Worm (Caenorhabditis elegans) whole organism, L4/young adult: ENCODE results near the gene T04B2.7.

Experiments
- W03F9.2 ChIP-seq: fragments of 150-350 bp; optimal IDR thresholded peaks from 2 replicates; lab custom pipeline; 2014; ENCODE audit warnings: missing biosample characterization, missing genetic modification characterization
- dao-5 ChIP-seq: sonication (generic microtip); optimal IDR thresholded peaks from 2 replicates; lab custom pipeline; 2016; ENCODE audit warnings: missing genotype, missing genetic modification characterization, moderate library complexity, missing compliant biosample characterization
- him-1 ChIP-seq: sonication (generic microtip); optimal IDR thresholded peaks from 2 replicates; lab custom pipeline; 2016; ENCODE audit warnings: missing genotype, missing genetic modification reagents, missing genetic modification characterization, missing compliant biosample characterization

The T04B2.7 gene

ce11 chrIV:10066456-10066855, 10.4 kb upstream of the T04B2.7 start:
- TF ChIP-seq W03F9.2 (no peak), him-1 (tag; lab: Kevin White, UChicago) (no peak), dao-5 (tag; lab: Kevin White, UChicago) (no peak)

DNA sequence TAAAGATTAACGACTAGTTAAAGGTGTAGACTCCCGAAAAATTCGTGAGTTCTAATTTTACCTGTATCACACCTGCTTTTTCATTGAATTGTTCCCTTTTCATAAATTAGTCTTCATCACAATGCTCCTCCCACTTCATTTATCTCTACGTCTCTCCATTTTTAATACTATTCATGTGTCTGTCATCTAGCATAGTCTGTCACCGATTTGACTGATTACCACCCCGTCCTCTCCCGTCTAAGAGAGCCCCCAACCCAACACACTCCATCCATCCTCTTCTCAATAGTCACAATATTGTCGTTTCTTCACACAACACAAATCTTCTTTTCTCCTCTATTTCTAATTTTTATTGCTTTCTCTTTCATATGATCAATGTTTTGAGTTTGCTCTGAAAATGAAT, 9.1 kb upstream of the T04B2.7 start:
- TF ChIP-seq dao-5 (tag; lab: Kevin White, UChicago) (no peak), him-1 (tag; lab: Kevin White, UChicago) (no peak), W03F9.2 (no peak)

DNA sequence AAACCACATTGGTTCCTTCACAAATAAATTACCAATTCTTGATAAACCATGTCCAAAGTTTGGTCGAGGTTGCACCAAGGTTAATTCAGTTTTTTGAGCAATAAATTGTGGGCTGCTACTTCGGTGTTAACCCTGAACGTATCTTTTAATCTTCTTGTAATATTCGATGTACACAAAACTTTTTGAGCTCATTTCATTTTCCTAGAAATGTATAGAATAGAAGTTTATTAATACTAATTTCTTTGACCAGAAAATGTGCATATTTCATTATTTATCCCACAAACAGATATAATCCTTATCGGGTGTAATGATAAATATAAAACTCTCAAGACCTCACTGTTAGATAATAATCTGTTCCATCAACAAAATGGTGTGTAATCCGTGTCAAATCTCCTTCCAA, 7.9 kb upstream of the T04B2.7 start:
- TF ChIP-seq dao-5 (tag; lab: Kevin White, UChicago) = no peak

DNA sequence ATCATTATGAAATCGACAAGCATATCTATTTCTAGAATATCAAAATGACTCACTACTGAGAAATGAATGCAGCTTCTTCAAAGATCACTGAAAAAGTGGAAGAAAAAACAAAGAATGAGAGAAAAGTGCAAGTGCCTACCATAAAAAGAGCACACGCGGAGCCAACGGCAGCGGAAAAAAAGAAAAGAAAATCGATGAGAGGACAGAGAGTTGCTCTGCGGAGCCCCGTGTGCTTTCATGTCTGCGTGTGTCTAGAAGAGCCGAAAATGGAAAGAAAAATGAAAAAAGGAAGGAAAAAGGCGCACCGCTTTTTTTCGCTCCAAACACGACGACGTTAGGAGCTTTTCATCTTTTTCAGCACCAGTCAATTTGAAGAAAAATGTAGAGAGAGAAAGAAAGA, 6.7 kb upstream of the T04B2.7 start, which contains the start of gene ipla-7:
Gene ipla-7, minus strand, starts transcription at position 122 of the 400 bp plus-strand sequence.
- no peak for TF ChIP-seq dao-5 (tag; lab: Kevin White, UChicago)
- TF ChIP-seq W03F9.2 = no peak
- TF ChIP-seq him-1 (tag; lab: Kevin White, UChicago) = no peak

DNA sequence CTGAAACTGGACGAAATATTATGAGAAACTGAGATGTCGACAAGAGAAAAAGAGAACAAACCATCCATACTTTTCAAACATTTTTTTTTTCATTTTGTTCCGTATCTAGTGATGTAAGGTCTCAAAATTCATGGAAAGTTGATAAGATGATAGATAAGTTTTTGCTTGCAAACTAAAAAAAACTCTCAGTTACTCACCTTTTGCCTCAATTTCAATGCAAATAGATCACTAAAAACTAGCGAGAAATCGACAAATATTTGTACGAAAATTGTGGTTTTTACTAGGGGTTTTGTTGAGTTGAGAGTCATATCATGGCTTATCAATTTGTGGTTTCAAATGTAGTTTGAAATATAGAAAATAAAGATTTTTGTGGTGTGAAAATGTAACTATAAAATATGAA, 4.8 kb upstream of the T04B2.7 start:
- no peak for TF ChIP-seq him-1 (tag; lab: Kevin White, UChicago)
- no peak for TF ChIP-seq W03F9.2
- no peak for TF ChIP-seq dao-5 (tag; lab: Kevin White, UChicago)

DNA sequence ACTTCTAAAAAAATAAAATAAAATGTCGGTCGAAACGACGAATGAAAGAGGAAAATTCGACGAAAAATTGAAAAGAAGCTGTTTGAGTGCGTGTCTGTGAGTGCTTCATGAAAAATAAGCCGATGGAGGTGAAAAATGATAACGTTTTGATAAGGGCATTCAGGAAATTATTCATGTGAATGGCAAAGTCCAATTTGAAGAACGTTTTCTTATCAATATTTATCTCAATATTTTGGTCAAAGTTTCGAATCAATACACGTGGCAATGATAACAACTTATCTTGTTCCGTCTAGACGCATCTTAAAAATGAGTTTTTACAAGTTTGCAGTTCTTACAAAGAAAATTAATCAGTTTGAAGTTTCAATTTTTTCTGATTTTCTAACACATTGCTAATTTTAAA, 3.1 kb upstream of the T04B2.7 start:
- TF ChIP-seq W03F9.2 = no peak
- TF ChIP-seq dao-5 (tag; lab: Kevin White, UChicago) = no peak
- TF ChIP-seq him-1 (tag; lab: Kevin White, UChicago) = no peak

- no peak for TF ChIP-seq him-1 (tag; lab: Kevin White, UChicago)
- no peak for TF ChIP-seq dao-5 (tag; lab: Kevin White, UChicago)
- TF ChIP-seq W03F9.2 = no peak
Measured at ce11 chrIV:10053550-10053949, 2.5 kb downstream of the T04B2.7 start, which contains the start of gene srv-12. TSS of gene srv-12 (minus strand) at chrIV:10053650.

DNA sequence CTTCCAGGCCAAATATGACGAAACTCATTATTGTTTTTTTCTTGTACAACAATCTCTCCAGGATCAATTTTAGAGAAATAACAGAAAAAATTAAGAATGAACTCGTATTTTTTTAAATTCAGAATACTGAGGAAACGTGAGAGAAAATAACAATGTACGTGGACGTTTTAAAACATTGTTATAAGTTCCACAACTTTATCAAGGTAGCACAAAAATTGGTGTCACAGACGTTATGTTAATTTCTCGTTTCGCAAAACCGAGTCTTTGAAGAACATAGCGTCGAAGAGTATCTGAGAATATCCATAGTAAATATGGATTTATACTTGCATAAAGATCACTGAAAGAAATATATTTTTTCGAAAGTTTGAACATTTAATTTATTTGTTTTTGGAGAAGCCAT, 5.0 kb downstream of the T04B2.7 start, which contains the start of gene T04B2.8:
Gene T04B2.8, minus strand, starts transcription at position 101 of the 400 bp plus-strand sequence.
- TF ChIP-seq him-1 (tag; lab: Kevin White, UChicago) (no peak), dao-5 (tag; lab: Kevin White, UChicago) (no peak), W03F9.2 (no peak)

DNA sequence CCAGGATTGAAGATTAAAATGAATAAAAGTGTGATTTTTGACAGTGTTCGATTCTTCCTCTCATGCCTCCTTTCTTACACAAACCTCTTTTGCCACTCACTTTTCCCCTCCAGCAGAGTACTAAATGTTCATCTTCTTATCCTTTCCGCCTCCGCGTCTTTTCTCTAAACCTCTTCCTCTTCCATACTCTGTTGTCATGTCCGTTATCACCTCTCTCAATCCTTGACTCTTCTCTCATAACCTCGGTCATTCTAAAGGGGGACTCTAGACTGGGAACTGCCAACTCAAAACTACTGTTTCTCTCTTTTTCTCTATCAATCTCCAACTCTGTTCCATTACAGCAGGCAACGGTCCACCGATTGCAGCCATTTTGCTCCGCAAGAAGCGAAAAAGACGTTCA, 7.8 kb downstream of the T04B2.7 start:
- TF ChIP-seq him-1 (tag; lab: Kevin White, UChicago) = no peak
- no peak for TF ChIP-seq dao-5 (tag; lab: Kevin White, UChicago)
- TF ChIP-seq W03F9.2 = no peak

DNA sequence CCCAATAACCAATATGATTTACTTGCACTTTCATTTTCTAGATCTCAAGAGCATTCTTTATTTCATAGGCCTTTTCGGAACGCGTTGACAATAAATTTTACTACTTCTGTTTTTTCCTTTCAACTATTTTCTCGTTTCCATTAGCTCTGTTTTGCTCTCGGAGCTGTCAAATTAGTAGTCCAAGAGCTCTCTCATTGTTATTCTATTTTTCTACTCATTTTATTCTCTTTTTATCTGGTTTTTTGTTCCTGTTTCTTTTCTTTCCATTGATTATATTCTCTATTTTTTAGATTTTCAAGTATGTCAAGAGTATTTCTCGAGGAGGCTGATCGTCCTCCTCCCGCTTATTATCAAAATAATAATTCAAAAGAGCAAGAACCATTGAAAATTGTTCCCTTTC, 8.9 kb downstream of the T04B2.7 start, which contains the start of gene T04B2.3:
Gene T04B2.3, plus strand, starts transcription at position 301 of the 400 bp plus-strand sequence.
- TF ChIP-seq dao-5 (tag; lab: Kevin White, UChicago) (no peak), W03F9.2 (no peak)

DNA sequence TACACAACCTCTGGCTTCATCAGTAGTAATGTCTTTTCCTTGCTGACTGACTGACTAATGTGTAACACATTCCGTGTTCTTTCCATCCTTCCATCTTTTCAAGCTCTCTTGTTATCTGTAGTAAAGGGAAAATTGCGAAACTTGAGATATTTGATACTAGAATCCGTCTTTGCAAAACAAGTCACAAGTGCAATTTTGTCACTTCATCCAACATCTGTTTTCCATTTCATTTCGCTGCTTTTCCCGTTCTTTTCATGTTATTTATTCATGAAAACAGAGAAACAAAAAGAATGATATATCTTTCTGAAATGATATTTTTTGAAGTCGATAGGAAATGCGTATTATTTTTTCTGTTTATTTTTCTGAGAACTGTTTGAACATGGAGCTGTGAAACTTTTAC, 10.0 kb downstream of the T04B2.7 start:
- TF ChIP-seq him-1 (tag; lab: Kevin White, UChicago) = no peak
- TF ChIP-seq W03F9.2 = no peak
- TF ChIP-seq dao-5 (tag; lab: Kevin White, UChicago) = no peak

- no peak for TF ChIP-seq him-1 (tag; lab: Kevin White, UChicago)
- TF ChIP-seq W03F9.2 = no peak
- no peak for TF ChIP-seq dao-5 (tag; lab: Kevin White, UChicago)
Measured at ce11 chrIV:10042881-10043280, 13.2 kb downstream of the T04B2.7 start, which contains the start of gene frk-1. TSS of gene frk-1 (plus strand) at chrIV:10043181.

ce11 chrIV:10040803-10041202, 15.2 kb downstream of the T04B2.7 start, which contains the start of gene dhs-31:
TSS of gene dhs-31 (minus strand) at chrIV:10040903.
- TF ChIP-seq W03F9.2 (no peak), dao-5 (tag; lab: Kevin White, UChicago) (no peak), him-1 (tag; lab: Kevin White, UChicago) (no peak)

DNA sequence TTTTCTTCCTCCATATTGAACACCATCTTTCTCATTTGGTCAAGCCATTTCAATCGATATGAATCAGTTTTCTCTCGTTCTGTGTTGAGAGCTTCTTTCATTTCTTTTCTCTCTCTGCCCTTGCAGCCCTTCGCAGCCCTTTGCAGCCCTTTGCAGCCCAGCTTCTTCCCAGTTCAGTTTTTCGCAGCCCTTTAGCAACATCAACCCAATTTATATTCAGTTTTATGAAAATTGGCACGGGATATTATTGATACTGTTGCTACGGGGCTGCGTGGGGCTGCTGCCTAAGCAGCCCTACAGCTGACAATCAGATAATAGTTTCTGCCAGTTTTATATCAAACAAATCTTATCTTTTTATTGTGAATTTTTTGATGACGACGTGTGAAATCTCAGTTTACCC, 19.1 kb downstream of the T04B2.7 start, which contains the start of gene F44D12.10:
Gene F44D12.10, minus strand, starts transcription at position 101 of the 400 bp plus-strand sequence.
- TF ChIP-seq dao-5 (tag; lab: Kevin White, UChicago) (no peak), W03F9.2 (no peak), him-1 (tag; lab: Kevin White, UChicago) (no peak)

ce11 chrIV:10033053-10033452, 23.0 kb downstream of the T04B2.7 start, which contains the start of gene F44D12.6:
TSS of gene F44D12.6 (plus strand) at chrIV:10033353.
- TF ChIP-seq dao-5 (tag; lab: Kevin White, UChicago) = no peak
- TF ChIP-seq him-1 (tag; lab: Kevin White, UChicago) = no peak
- TF ChIP-seq W03F9.2 = no peak
